Fruit fly (Drosophila melanogaster) whole organism, pupa: Measurements from ENCODE around the gene mRpL24.

Experiments
- CG15710 ChIP-seq: fragments of 200-800 bp; sonication (Bioruptor generic); optimal IDR thresholded peaks from 2 replicates; lab custom pipeline; 2018; ENCODE audit warnings: missing biosample characterization, mild to moderate bottlenecking, missing genetic modification characterization, moderate library complexity
- CG32121 ChIP-seq: fragments of 200-800 bp; sonication (Bioruptor generic); IDR thresholded peaks from 2 replicates; pipeline ENCODE4 v1.3.6; 2022; ENCODE audit warnings: missing biosample characterization, missing genetic modification characterization

dm6 chr2L:4905365-4906280, 39.5 kb downstream of the mRpL24 start:
- TF ChIP-seq CG32121 (GFP tag; lab: Robert Waterston, UW) (no peak), CG15710 (tag; lab: Kevin White, UChicago) (no peak)
